Worm (Caenorhabditis elegans) whole organism, L2 larva: ENCODE results near the gene C06E7.2.

Source experiments
- R02D3.7 ChIP-seq: fragments of 150-350 bp; optimal IDR thresholded peaks from 2 replicates; lab custom pipeline; 2014; ENCODE audit warnings: missing biosample characterization, missing genetic modification characterization
- elt-3 ChIP-seq: sonication (generic microtip); optimal IDR thresholded peaks from 2 replicates; lab custom pipeline; 2017; ENCODE audit warnings: missing biosample characterization, missing genetic modification characterization
- lsy-2 ChIP-seq, 2 experiments: fragments of 150-350 bp in 1 of 2; sonication (generic microtip) in 1 of 2; optimal IDR thresholded peaks; 2 replicates each; lab custom pipeline; 2014 to 2017; ENCODE audit warnings: missing biosample characterization in 2 of 2, missing genetic modification characterization in 2 of 2
- nhr-11 ChIP-seq: fragments of 150-350 bp; optimal IDR thresholded peaks from 2 replicates; lab custom pipeline; 2014; ENCODE audit warnings: missing biosample characterization, missing genetic modification characterization
- nhr-25 ChIP-seq: fragments of 150-350 bp; sonication (generic microtip); optimal IDR thresholded peaks from 3 replicates; lab custom pipeline; 2014; ENCODE audit warnings: missing biosample characterization, missing genetic modification characterization
- nhr-77 ChIP-seq: fragments of 150-350 bp; optimal IDR thresholded peaks from 2 replicates; lab custom pipeline; 2014; ENCODE audit warnings: missing biosample characterization, missing genetic modification characterization
- peb-1 ChIP-seq: fragments of 150-350 bp; optimal IDR thresholded peaks from 2 replicates; lab custom pipeline; 2014; ENCODE audit warnings: missing biosample characterization, missing genetic modification characterization
- snpc-4 ChIP-seq: fragments of 150-350 bp; optimal IDR thresholded peaks from 2 replicates; lab custom pipeline; 2014; ENCODE audit warnings: missing biosample characterization, missing genetic modification characterization
- unc-55 ChIP-seq: fragments of 150-350 bp; sonication (generic microtip); optimal IDR thresholded peaks from 3 replicates; lab custom pipeline; 2014; ENCODE audit warnings: missing biosample characterization, missing genetic modification reagents, missing genetic modification characterization
- unc-62 ChIP-seq: fragments of 150-350 bp; optimal IDR thresholded peaks from 2 replicates; lab custom pipeline; 2014; ENCODE audit warnings: missing biosample characterization, missing genetic modification reagents, missing genetic modification characterization

DNA sequence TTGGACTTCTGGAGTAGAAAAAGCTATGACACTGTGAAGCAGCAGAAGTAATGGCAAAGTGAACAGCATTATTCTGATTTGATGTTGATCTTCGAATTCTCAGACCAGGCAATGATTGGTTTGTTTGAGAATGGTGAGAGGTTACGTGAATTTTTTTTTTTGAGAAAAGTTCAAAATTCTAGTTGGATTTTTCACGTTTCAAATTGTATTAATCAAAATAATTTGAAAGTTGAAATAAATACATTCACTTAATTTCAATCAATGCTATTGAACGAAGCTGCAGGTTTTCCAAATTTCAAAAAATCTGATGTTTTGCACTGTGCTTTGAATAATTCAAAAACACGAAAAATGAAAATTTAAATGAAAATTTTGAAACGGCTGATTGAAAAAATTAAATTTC is 42.6 kb upstream of the C06E7.2 start, which contains the start of gene C31H1.5:
- TF ChIP-seq snpc-4, result no peak
- TF ChIP-seq unc-62 (GFP tag; lab: Kevin White, UChicago), result no peak
- TF ChIP-seq elt-3 (tag; lab: Kevin White, UChicago), result no peak
- TF ChIP-seq unc-55 (GFP tag; lab: Kevin White, UChicago), result no peak
- TF ChIP-seq peb-1, result no peak
- no peak for TF ChIP-seq R02D3.7
- TF ChIP-seq nhr-25 (tag; lab: Kevin White, UChicago), result no peak
- no peak for TF ChIP-seq nhr-77
- TF ChIP-seq lsy-2 (tag; optimal IDR thresholded peaks at IDR 0.05; lab: Kevin White, UChicago), result no peak
- no peak for TF ChIP-seq nhr-11 (tag; lab: Kevin White, UChicago)
